Worm (Caenorhabditis elegans) whole organism, late embryonic: ENCODE results near the gene C18H7.7.

Experiments
- C08G9.2 ChIP-seq: sonication (generic microtip); optimal IDR thresholded peaks from 2 replicates; lab custom pipeline; 2016; ENCODE audit warnings: mild to moderate bottlenecking, missing genetic modification characterization, moderate library complexity, missing compliant biosample characterization
- C38D4.7 ChIP-seq: fragments of 200-800 bp; sonication (Bioruptor generic); optimal IDR thresholded peaks from 2 replicates; lab custom pipeline; 2018; ENCODE audit warnings: mild to moderate bottlenecking, missing genetic modification characterization, moderate library complexity, missing compliant biosample characterization
- K09A11.1 ChIP-seq: sonication (generic microtip); optimal IDR thresholded peaks from 2 replicates; lab custom pipeline; 2017; ENCODE audit warnings: antibody characterized with exemption, mild to moderate bottlenecking, missing genetic modification characterization, missing compliant biosample characterization; ENCODE audit not compliant: insufficient read depth
- T23F11.4 ChIP-seq: fragments of 200-800 bp; sonication (Bioruptor generic); optimal IDR thresholded peaks from 2 replicates; lab custom pipeline; 2018; ENCODE audit warnings: mild to moderate bottlenecking, missing genetic modification characterization, missing compliant biosample characterization
- ama-1 ChIP-seq: fragments of 150-350 bp; optimal IDR thresholded peaks from 2 replicates; lab custom pipeline; 2014
- ceh-14 ChIP-seq: sonication (generic microtip); optimal IDR thresholded peaks from 2 replicates; lab custom pipeline; 2016; ENCODE audit warnings: missing genotype, missing genetic modification characterization, missing compliant biosample characterization
- ceh-18 ChIP-seq: sonication (generic microtip); optimal IDR thresholded peaks from 2 replicates; lab custom pipeline; 2016; ENCODE audit warnings: missing genetic modification characterization, missing compliant biosample characterization
- ceh-19 ChIP-seq: fragments of 200-800 bp; sonication (Bioruptor generic); optimal IDR thresholded peaks from 2 replicates; lab custom pipeline; 2018; ENCODE audit warnings: mild to moderate bottlenecking, missing genetic modification characterization, missing compliant biosample characterization
- ceh-22 ChIP-seq: sonication (generic microtip); optimal IDR thresholded peaks from 2 replicates; lab custom pipeline; 2017; ENCODE audit warnings: missing biosample characterization, missing genetic modification characterization
- ceh-30 ChIP-seq: fragments of 150-350 bp; optimal IDR thresholded peaks from 2 replicates; lab custom pipeline; 2014; ENCODE audit warnings: missing biosample characterization, missing genetic modification characterization
- ceh-31 ChIP-seq: sonication (generic microtip); optimal IDR thresholded peaks from 2 replicates; lab custom pipeline; 2016; ENCODE audit warnings: missing genetic modification characterization, missing compliant biosample characterization
- ceh-34 ChIP-seq: sonication (generic microtip); optimal IDR thresholded peaks from 2 replicates; lab custom pipeline; 2016; ENCODE audit warnings: mild to moderate bottlenecking, missing genetic modification characterization, missing compliant biosample characterization
- ceh-45 ChIP-seq: fragments of 200-800 bp; sonication (Bioruptor generic); IDR thresholded peaks from 2 replicates; pipeline ENCODE4 v1.3.6; 2022; ENCODE audit warnings: missing genetic modification reagents, missing genetic modification characterization, missing compliant biosample characterization
- ceh-48 ChIP-seq: sonication (generic microtip); optimal IDR thresholded peaks from 2 replicates; lab custom pipeline; 2016; ENCODE audit warnings: missing genetic modification characterization, inconsistent platforms, missing compliant biosample characterization
- ceh-9 ChIP-seq: sonication (generic microtip); optimal IDR thresholded peaks from 2 replicates; lab custom pipeline; 2016; ENCODE audit warnings: mild to moderate bottlenecking, missing genetic modification characterization, inconsistent platforms, missing compliant biosample characterization
- che-1 ChIP-seq: sonication (generic microtip); optimal IDR thresholded peaks from 2 replicates; lab custom pipeline; 2016; ENCODE audit warnings: mild to moderate bottlenecking, missing genetic modification characterization, missing compliant biosample characterization
- dve-1 ChIP-seq: sonication (generic microtip); optimal IDR thresholded peaks from 2 replicates; lab custom pipeline; 2017; ENCODE audit warnings: antibody characterized with exemption, mild to moderate bottlenecking, missing genetic modification characterization, missing compliant biosample characterization
- ets-4 ChIP-seq: sonication (generic microtip); optimal IDR thresholded peaks from 2 replicates; lab custom pipeline; 2016; ENCODE audit warnings: missing genetic modification characterization, missing compliant biosample characterization
- fkh-10 ChIP-seq: fragments of 150-350 bp; optimal IDR thresholded peaks from 2 replicates; lab custom pipeline; 2014; ENCODE audit warnings: missing biosample characterization, missing genetic modification reagents, missing genetic modification characterization
- fkh-6 ChIP-seq: sonication (generic microtip); optimal IDR thresholded peaks from 2 replicates; lab custom pipeline; 2016; ENCODE audit warnings: missing genetic modification characterization, missing compliant biosample characterization
- gmeb-2 ChIP-seq: sonication (generic microtip); optimal IDR thresholded peaks from 2 replicates; lab custom pipeline; 2016; ENCODE audit warnings: missing genetic modification characterization, inconsistent platforms, missing compliant biosample characterization
- hlh-13 ChIP-seq: fragments of 200-800 bp; sonication (Bioruptor generic); optimal IDR thresholded peaks from 2 replicates; lab custom pipeline; 2018; ENCODE audit warnings: mild to moderate bottlenecking, missing genetic modification characterization, missing compliant biosample characterization
- hlh-30 ChIP-seq: sonication (generic microtip); optimal IDR thresholded peaks from 2 replicates; lab custom pipeline; 2017; ENCODE audit warnings: antibody characterized with exemption, missing genetic modification characterization, missing compliant biosample characterization; ENCODE audit not compliant: insufficient read depth
- hlh-8 ChIP-seq: sonication (generic microtip); optimal IDR thresholded peaks from 2 replicates; lab custom pipeline; 2016; ENCODE audit warnings: missing genotype, missing genetic modification characterization, missing compliant biosample characterization
- lim-6 ChIP-seq: sonication (generic microtip); optimal IDR thresholded peaks from 2 replicates; lab custom pipeline; 2016; ENCODE audit warnings: missing genetic modification characterization, missing compliant biosample characterization
- lin-11 ChIP-seq: fragments of 200-800 bp; sonication (Bioruptor generic); optimal IDR thresholded peaks from 2 replicates; lab custom pipeline; 2018; ENCODE audit warnings: mild to moderate bottlenecking, missing genetic modification characterization, missing compliant biosample characterization
- madf-2 ChIP-seq: sonication (generic microtip); optimal IDR thresholded peaks from 2 replicates; lab custom pipeline; 2017; ENCODE audit warnings: missing genetic modification characterization, missing compliant biosample characterization
- nfya-1 ChIP-seq: sonication (generic microtip); optimal IDR thresholded peaks from 2 replicates; lab custom pipeline; 2017; ENCODE audit warnings: missing genetic modification characterization, mild to moderate bottlenecking, missing compliant biosample characterization, antibody characterized with exemption, moderate library complexity
- nhr-232 ChIP-seq: sonication (generic microtip); optimal IDR thresholded peaks from 2 replicates; lab custom pipeline; 2016; ENCODE audit warnings: missing genetic modification characterization, missing compliant biosample characterization
- npax-4 ChIP-seq: sonication (generic microtip); optimal IDR thresholded peaks from 2 replicates; lab custom pipeline; 2016; ENCODE audit warnings: missing genetic modification characterization, missing compliant biosample characterization
- odd-2 ChIP-seq: sonication (generic microtip); optimal IDR thresholded peaks from 2 replicates; lab custom pipeline; 2017; ENCODE audit warnings: antibody characterized with exemption, mild to moderate bottlenecking, missing genetic modification characterization, missing compliant biosample characterization
- pag-3 ChIP-seq: sonication (generic microtip); optimal IDR thresholded peaks from 2 replicates; lab custom pipeline; 2016; ENCODE audit warnings: missing compliant biosample characterization, missing genetic modification characterization, borderline replicate concordance
- pat-9 ChIP-seq: fragments of 200-800 bp; sonication (Bioruptor generic); optimal IDR thresholded peaks from 2 replicates; lab custom pipeline; 2018; ENCODE audit warnings: mild to moderate bottlenecking, missing genetic modification characterization, moderate library complexity, missing compliant biosample characterization
- pax-1 ChIP-seq: fragments of 150-350 bp; optimal IDR thresholded peaks from 2 replicates; lab custom pipeline; 2014; ENCODE audit warnings: missing biosample characterization, missing genetic modification characterization
- pha-4 ChIP-seq: fragments of 150-350 bp; optimal IDR thresholded peaks from 2 replicates; lab custom pipeline; 2018; ENCODE audit warnings: missing biosample characterization, missing genetic modification reagents, missing genetic modification characterization
- pqm-1 ChIP-seq: sonication (generic microtip); optimal IDR thresholded peaks from 2 replicates; lab custom pipeline; 2016; ENCODE audit warnings: missing genetic modification characterization, missing compliant biosample characterization
- pros-1 ChIP-seq: fragments of 150-350 bp; optimal IDR thresholded peaks from 2 replicates; lab custom pipeline; 2014; ENCODE audit warnings: missing biosample characterization, missing genetic modification reagents, missing genetic modification characterization
- rnt-1 ChIP-seq: sonication (generic microtip); optimal IDR thresholded peaks from 2 replicates; lab custom pipeline; 2016; ENCODE audit warnings: missing genetic modification characterization, missing compliant biosample characterization
- sdc-2 ChIP-seq: sonication (generic microtip); optimal IDR thresholded peaks from 2 replicates; lab custom pipeline; 2016; ENCODE audit warnings: missing genotype, missing genetic modification characterization, missing compliant biosample characterization
- sox-2 ChIP-seq: fragments of 200-800 bp; sonication (Bioruptor generic); IDR thresholded peaks from 2 replicates; pipeline ENCODE4 v1.3.6; 2022; ENCODE audit warnings: missing genetic modification reagents, missing genetic modification characterization, missing compliant biosample characterization
- sox-4 ChIP-seq: sonication (generic microtip); optimal IDR thresholded peaks from 2 replicates; lab custom pipeline; 2017; ENCODE audit warnings: mild to moderate bottlenecking, missing genetic modification characterization, inconsistent platforms, missing compliant biosample characterization
- tbx-2 ChIP-seq: sonication (generic microtip); optimal IDR thresholded peaks from 2 replicates; lab custom pipeline; 2016; ENCODE audit warnings: missing genetic modification characterization, missing compliant biosample characterization
- ttx-3 ChIP-seq: sonication (generic microtip); optimal IDR thresholded peaks from 2 replicates; lab custom pipeline; 2016; ENCODE audit warnings: missing genetic modification reagents, missing genetic modification characterization, missing compliant biosample characterization
- unc-3 ChIP-seq, 2 experiments: fragments of 200-800 bp in 1 of 2; sonication (Bioruptor generic) in 1 of 2; sonication (generic microtip) in 1 of 2; conservative IDR thresholded peaks in 1 of 2; optimal IDR thresholded peaks in 1 of 2; 2 replicates each; pipeline versions ENCODE4 v1.3.6 to Lab custom; 2016 to 2022; ENCODE audit warnings: missing compliant biosample characterization in 2 of 2, missing genetic modification characterization in 2 of 2, missing genetic modification reagents in 1 of 2
- unc-86 ChIP-seq: sonication (generic microtip); optimal IDR thresholded peaks from 2 replicates; lab custom pipeline; 2016; ENCODE audit warnings: missing genetic modification characterization, missing compliant biosample characterization
- ztf-16 ChIP-seq: sonication (generic microtip); optimal IDR thresholded peaks from 2 replicates; lab custom pipeline; 2017; ENCODE audit warnings: missing genetic modification characterization, missing compliant biosample characterization

C18H7.7 gene

ce11 chrIV:615244-615643 lies 19.1 kb upstream of the C18H7.7 start, which contains the start of gene C18H7.1:
Gene C18H7.1, plus strand, starts transcription at chrIV:615544.
- no peak for TF ChIP-seq ceh-18 (tag; lab: Kevin White, UChicago)
- TF ChIP-seq madf-2, result no peak
- no peak for TF ChIP-seq hlh-13 (GFP tag; lab: Kevin White, UChicago)
- TF ChIP-seq pag-3 (tag; lab: Kevin White, UChicago), result no peak
- TF ChIP-seq fkh-6, result no peak
- no peak for TF ChIP-seq unc-86
- TF ChIP-seq pqm-1 (tag; lab: Kevin White, UChicago), result no peak
- TF ChIP-seq ceh-22 (tag; lab: Kevin White, UChicago), result no peak
- TF ChIP-seq pax-1 (tag; lab: Kevin White, UChicago), result no peak
- TF ChIP-seq C38D4.7 (GFP tag; lab: Kevin White, UChicago), result no peak
- no peak for TF ChIP-seq ceh-9 (tag; lab: Kevin White, UChicago)
- TF ChIP-seq gmeb-2 (tag; lab: Kevin White, UChicago), result no peak
- no peak for TF ChIP-seq ceh-48 (tag; lab: Kevin White, UChicago)
- TF ChIP-seq npax-4, result no peak
- TF ChIP-seq pat-9 (tag; lab: Kevin White, UChicago), result no peak
- TF ChIP-seq ceh-34, result no peak
- no peak for TF ChIP-seq unc-3 (GFP tag; conservative IDR thresholded peaks at IDR 0.05; lab: Robert Waterston, UW)
- TF ChIP-seq unc-3 (tag; optimal IDR thresholded peaks at IDR 0.05; lab: Kevin White, UChicago), result no peak
- no peak for TF ChIP-seq lin-11
- TF ChIP-seq, all 69 proteins: peak for 0

ce11 chrIV:613155-613554 lies 17.0 kb upstream of the C18H7.7 start:
- TF ChIP-seq odd-2 (tag; lab: Kevin White, UChicago) (no peak), nfya-1 (tag; lab: Kevin White, UChicago) (peak; percentile 97)

- no peak for TF ChIP-seq ama-1 (lab: Kevin White, UChicago)
- TF ChIP-seq nfya-1 (tag; lab: Kevin White, UChicago), result peak; percentile 41
- TF ChIP-seq K09A11.1 (tag; lab: Kevin White, UChicago), result no peak
- peak; percentile 74 for TF ChIP-seq ceh-18 (tag; lab: Kevin White, UChicago)
- TF ChIP-seq rnt-1, result peak; percentile 22
Observed at ce11 chrIV:607628-608027, 11.4 kb upstream of the C18H7.7 start.

ce11 chrIV:606055-606454 lies 9.9 kb upstream of the C18H7.7 start, which contains the start of gene inx-18:
Gene inx-18, plus strand, starts transcription at chrIV:606355.
- no peak for TF ChIP-seq sox-2 (GFP tag; lab: Robert Waterston, UW)
- no peak for TF ChIP-seq npax-4
- TF ChIP-seq hlh-30, result no peak
- TF ChIP-seq dve-1 (tag; lab: Kevin White, UChicago), result no peak
- no peak for TF ChIP-seq pros-1
- no peak for TF ChIP-seq tbx-2 (tag; lab: Kevin White, UChicago)
- no peak for TF ChIP-seq ets-4
- no peak for TF ChIP-seq ztf-16 (tag; lab: Kevin White, UChicago)
- no peak for TF ChIP-seq ceh-31 (tag; lab: Kevin White, UChicago)
- no peak for TF ChIP-seq ceh-19 (GFP tag; lab: Kevin White, UChicago)
- TF ChIP-seq sox-4 (tag; lab: Kevin White, UChicago), result no peak
- no peak for TF ChIP-seq che-1 (tag; lab: Kevin White, UChicago)

ce11 chrIV:605431-605830 lies 9.2 kb upstream of the C18H7.7 start:
- TF ChIP-seq nhr-232 (no peak), T23F11.4 (no peak), fkh-6 (no peak), lim-6 (tag; lab: Kevin White, UChicago) (no peak), fkh-10 (GFP tag; lab: Kevin White, UChicago) (no peak), ceh-18 (tag; lab: Kevin White, UChicago) (no peak), unc-3 (GFP tag; conservative IDR thresholded peaks at IDR 0.05; lab: Robert Waterston, UW) (no peak), unc-3 (tag; optimal IDR thresholded peaks at IDR 0.05; lab: Kevin White, UChicago) (no peak), lin-11 (no peak), ceh-30 (tag; lab: Kevin White, UChicago) (no peak), ceh-45 (GFP tag; lab: Robert Waterston, UW) (no peak), pha-4 (tag; lab: Kevin White, UChicago) (no peak), C08G9.2 (tag; lab: Kevin White, UChicago) (no peak), hlh-13 (GFP tag; lab: Kevin White, UChicago) (no peak), ceh-14 (tag; lab: Kevin White, UChicago) (no peak), ceh-19 (GFP tag; lab: Kevin White, UChicago) (no peak), ttx-3 (no peak), sdc-2 (tag; lab: Kevin White, UChicago) (no peak), hlh-8 (no peak)
